Fruit fly (Drosophila melanogaster) whole organism, embryonic: ENCODE measurements around the gene CstF50.

Source experiments
- Awh ChIP-seq: fragments of 200-800 bp; sonication (Bioruptor generic); IDR thresholded peaks from 2 replicates; pipeline ENCODE4, ENCODE4 v1.3.6; 2022; ENCODE audit warnings: missing biosample characterization, missing genetic modification characterization
- B-H1 ChIP-seq: fragments of 200-800 bp; sonication (Bioruptor generic); IDR thresholded peaks from 3 replicates; pipeline ENCODE4 v1.3.6; 2022; ENCODE audit warnings: missing biosample characterization, missing genetic modification characterization
- CG10321 ChIP-seq: fragments of 200-800 bp; sonication (Bioruptor generic); IDR thresholded peaks from 2 replicates; pipeline ENCODE4 v1.3.6; 2022; ENCODE audit warnings: missing biosample characterization, missing genetic modification characterization
- CG11247 ChIP-seq: fragments of 200-800 bp; sonication (Bioruptor generic); IDR thresholded peaks from 2 replicates; pipeline ENCODE4 v1.3.6; 2022; ENCODE audit warnings: missing biosample characterization, missing genetic modification characterization
- CG12104 ChIP-seq: fragments of 200-800 bp; sonication (Bioruptor generic); optimal IDR thresholded peaks from 3 replicates; lab custom pipeline; 2016; ENCODE audit warnings: missing biosample characterization, missing genetic modification characterization
- CG13287 ChIP-seq: fragments of 200-800 bp; sonication (Bioruptor generic); IDR thresholded peaks from 2 replicates; pipeline ENCODE4 v1.3.6; 2022; ENCODE audit warnings: missing biosample characterization, missing genetic modification characterization; ENCODE audit not compliant: partially characterized antibody
- CG13894 ChIP-seq: fragments of 200-800 bp; sonication (Bioruptor generic); optimal IDR thresholded peaks from 3 replicates; lab custom pipeline; 2018; ENCODE audit warnings: missing biosample characterization, mild to moderate bottlenecking, missing genetic modification characterization, moderate library complexity
- CG15269 ChIP-seq: fragments of 200-800 bp; sonication (Bioruptor generic); optimal IDR thresholded peaks from 2 replicates; lab custom pipeline; 2018; ENCODE audit warnings: missing biosample characterization, mild to moderate bottlenecking, missing genetic modification characterization, moderate library complexity
- CG17912 ChIP-seq: fragments of 200-800 bp; sonication (Bioruptor generic); optimal IDR thresholded peaks from 2 replicates; lab custom pipeline; 2018; ENCODE audit warnings: missing biosample characterization, mild to moderate bottlenecking, missing genetic modification characterization
- CG3163 ChIP-seq: fragments of 200-800 bp; sonication (Bioruptor generic); optimal IDR thresholded peaks from 3 replicates; lab custom pipeline; 2016; ENCODE audit warnings: missing biosample characterization, missing genetic modification characterization
- CG33213 ChIP-seq: fragments of 200-800 bp; sonication (Bioruptor generic); optimal IDR thresholded peaks from 3 replicates; lab custom pipeline; 2016; ENCODE audit warnings: missing biosample characterization, missing genetic modification characterization
- CG6654 ChIP-seq: fragments of 200-800 bp; sonication (Bioruptor generic); optimal IDR thresholded peaks from 2 replicates; lab custom pipeline; 2017; ENCODE audit warnings: missing biosample characterization, mild to moderate bottlenecking, missing genetic modification characterization
- CG7271 ChIP-seq: fragments of 200-800 bp; sonication (Bioruptor generic); optimal IDR thresholded peaks from 2 replicates; lab custom pipeline; 2018; ENCODE audit warnings: missing biosample characterization, mild to moderate bottlenecking, missing genetic modification characterization, moderate library complexity
- CG7357 ChIP-seq: fragments of 200-800 bp; sonication (Bioruptor generic); IDR thresholded peaks from 3 replicates; pipeline ENCODE4 v1.3.6; 2022; ENCODE audit warnings: missing biosample characterization, missing genetic modification characterization
- CG8089 ChIP-seq: fragments of 200-800 bp; sonication (Bioruptor generic); optimal IDR thresholded peaks from 3 replicates; lab custom pipeline; 2016; ENCODE audit warnings: missing biosample characterization, missing genetic modification characterization
- Dfd ChIP-seq, 2 experiments: fragments of >200 bp; optimal IDR thresholded peaks; 2 replicates each; lab custom pipeline; 2017; ENCODE audit warnings: missing biosample characterization in 2 of 2, missing genetic modification characterization in 2 of 2
- Doc3 ChIP-seq: fragments of 200-800 bp; sonication (Bioruptor generic); IDR thresholded peaks from 3 replicates; pipeline ENCODE4 v1.3.6; 2022; ENCODE audit warnings: missing biosample characterization, missing genetic modification characterization; ENCODE audit not compliant: partially characterized antibody
- Dp ChIP-seq: fragments of 200-800 bp; sonication (Bioruptor generic); optimal IDR thresholded peaks from 2 replicates; lab custom pipeline; 2018; ENCODE audit warnings: missing biosample characterization, mild to moderate bottlenecking, missing genetic modification characterization, moderate library complexity
- ERR ChIP-seq: fragments of 200-800 bp; sonication (Bioruptor generic); optimal IDR thresholded peaks from 2 replicates; lab custom pipeline; 2016; ENCODE audit warnings: missing biosample characterization, missing genetic modification characterization
- Gug ChIP-seq: fragments of 200-800 bp; sonication (Bioruptor generic); IDR thresholded peaks from 4 replicates; pipeline ENCODE4 v1.3.6; 2022; ENCODE audit warnings: missing biosample characterization, missing genetic modification characterization
- HLH3B ChIP-seq: fragments of 200-800 bp; sonication (Bioruptor generic); IDR thresholded peaks from 2 replicates; pipeline ENCODE4 v1.3.6; 2022; ENCODE audit warnings: missing biosample characterization, missing genetic modification characterization
- Hmx ChIP-seq: fragments of 200-800 bp; sonication (Bioruptor generic); optimal IDR thresholded peaks from 2 replicates; lab custom pipeline; 2016; ENCODE audit warnings: missing biosample characterization, missing genetic modification characterization
- Hr51 ChIP-seq, 2 experiments: fragments of 200-800 bp; sonication (Bioruptor generic); optimal IDR thresholded peaks; 2 replicates in 1 of 2; 3 replicates in 1 of 2; lab custom pipeline; 2016 to 2018; ENCODE audit warnings: missing biosample characterization in 2 of 2, missing genetic modification characterization in 2 of 2, mild to moderate bottlenecking in 1 of 2, moderate library complexity in 1 of 2
- NK7.1 ChIP-seq: fragments of 200-800 bp; sonication (Bioruptor generic); optimal IDR thresholded peaks from 3 replicates; lab custom pipeline; 2016; ENCODE audit warnings: missing biosample characterization, missing genetic modification characterization
- Opbp ChIP-seq: fragments of 200-800 bp; sonication (Bioruptor generic); IDR thresholded peaks from 3 replicates; pipeline ENCODE4 v1.3.6; 2022; ENCODE audit warnings: missing biosample characterization, missing genetic modification characterization; ENCODE audit not compliant: partially characterized antibody
- Rfx ChIP-seq: fragments of 200-800 bp; sonication (Bioruptor generic); IDR thresholded peaks from 2 replicates; pipeline ENCODE4 v1.3.6; 2022; ENCODE audit warnings: missing biosample characterization, missing genetic modification characterization
- Six4 ChIP-seq: fragments of 200-800 bp; sonication (Bioruptor generic); optimal IDR thresholded peaks from 2 replicates; lab custom pipeline; 2016; ENCODE audit warnings: missing biosample characterization, missing genetic modification characterization
- Sry-δ ChIP-seq: fragments of 200-800 bp; sonication (Bioruptor generic); optimal IDR thresholded peaks from 2 replicates; lab custom pipeline; 2016; ENCODE audit warnings: missing biosample characterization, missing genetic modification characterization
- aop ChIP-seq: fragments of 200-800 bp; sonication (Bioruptor generic); IDR thresholded peaks from 2 replicates; pipeline ENCODE4 v1.3.6; 2022; ENCODE audit warnings: missing biosample characterization, missing genetic modification characterization
- bigmax ChIP-seq: fragments of 200-800 bp; sonication (Bioruptor generic); optimal IDR thresholded peaks from 2 replicates; lab custom pipeline; 2018; ENCODE audit warnings: missing biosample characterization, mild to moderate bottlenecking, missing genetic modification characterization
- crc ChIP-seq: fragments of 200-800 bp; sonication (Bioruptor generic); optimal IDR thresholded peaks from 2 replicates; lab custom pipeline; 2016; ENCODE audit warnings: missing biosample characterization, missing genetic modification characterization
- crol ChIP-seq: fragments of 200-800 bp; sonication (Bioruptor generic); IDR thresholded peaks from 2 replicates; pipeline ENCODE4 v1.3.6; 2022; ENCODE audit warnings: missing biosample characterization, missing genetic modification characterization
- esg ChIP-seq: fragments of 200-800 bp; sonication (Bioruptor generic); conservative IDR thresholded peaks from 2 replicates; pipeline ENCODE4 v1.3.6; 2022; ENCODE audit warnings: missing biosample characterization, missing genetic modification characterization
- fd3F ChIP-seq: fragments of 200-800 bp; sonication (Bioruptor generic); optimal IDR thresholded peaks from 2 replicates; lab custom pipeline; 2018; ENCODE audit warnings: missing biosample characterization, mild to moderate bottlenecking, missing genetic modification characterization, moderate library complexity
- gsb-n ChIP-seq: fragments of 200-800 bp; sonication (Bioruptor generic); optimal IDR thresholded peaks from 3 replicates; lab custom pipeline; 2018; ENCODE audit warnings: missing biosample characterization, mild to moderate bottlenecking, missing genetic modification characterization
- gt ChIP-seq: fragments of 200-800 bp; sonication (Bioruptor generic); IDR thresholded peaks from 2 replicates; pipeline ENCODE4 v1.3.6; 2022; ENCODE audit warnings: missing biosample characterization, missing genetic modification characterization
- ham ChIP-seq: fragments of 200-800 bp; sonication (Bioruptor generic); IDR thresholded peaks from 2 replicates; pipeline ENCODE4 v1.3.6; 2022; ENCODE audit warnings: missing biosample characterization, missing genetic modification characterization
- jigr1 ChIP-seq: fragments of 200-800 bp; sonication (Bioruptor generic); IDR thresholded peaks from 3 replicates; pipeline ENCODE4 v1.3.6; 2022; ENCODE audit warnings: missing biosample characterization, missing genetic modification characterization
- lola ChIP-seq, 3 experiments: fragments of >200 bp in 2 of 3; fragments of 200-800 bp in 1 of 3; sonication (Bioruptor generic) in 1 of 3; optimal IDR thresholded peaks; 2 replicates each; lab custom pipeline; 2017 to 2019; ENCODE audit warnings: missing biosample characterization in 3 of 3, missing genetic modification characterization in 3 of 3, mild to moderate bottlenecking in 1 of 3, moderate library complexity in 1 of 3
- oc ChIP-seq: fragments of 200-800 bp; sonication (Bioruptor generic); optimal IDR thresholded peaks from 2 replicates; lab custom pipeline; 2018; ENCODE audit warnings: missing biosample characterization, mild to moderate bottlenecking, missing genetic modification characterization, moderate library complexity
- onecut ChIP-seq: fragments of 200-800 bp; sonication (Bioruptor generic); IDR thresholded peaks from 2 replicates; pipeline ENCODE4 v1.3.6; 2022; ENCODE audit warnings: missing biosample characterization, missing genetic modification characterization
- pnt ChIP-seq: fragments of 200-800 bp; sonication (Bioruptor generic); optimal IDR thresholded peaks from 3 replicates; lab custom pipeline; 2016; ENCODE audit warnings: missing biosample characterization, missing genetic modification characterization
- sd ChIP-seq: fragments of 200-800 bp; sonication (Bioruptor generic); optimal IDR thresholded peaks from 3 replicates; lab custom pipeline; 2018; ENCODE audit warnings: missing biosample characterization, mild to moderate bottlenecking, missing genetic modification characterization, moderate library complexity
- trem ChIP-seq: fragments of 200-800 bp; optimal IDR thresholded peaks from 3 replicates; lab custom pipeline; 2019; ENCODE audit warnings: missing biosample characterization, mild to moderate bottlenecking, missing genetic modification characterization, moderate library complexity

CstF50 gene

dm6 chr3R:31747429-31748048 lies 10.8 kb upstream of the CstF50 start, which contains the start of the genes nero and CG1910 (continued):
- TF ChIP-seq NK7.1 (GFP tag; lab: Kevin White, UChicago) (no peak), Dp (peak; percentile 54), pnt (GFP tag; lab: Kevin White, UChicago) (no peak), Dfd (GFP tag; optimal IDR thresholded peaks at IDR 0.05; lab: Kevin White, UChicago) (no peak), gsb-n (no peak), ham (GFP tag; lab: Robert Waterston, UW) (no peak), jigr1 (no peak), CG3163 (no peak), onecut (GFP tag; lab: Robert Waterston, UW) (peak; percentile 58), CG13287 (GFP tag; lab: Robert Waterston, UW) (no peak), gt (no peak), Rfx (no peak), lola (GFP tag; optimal IDR thresholded peaks at IDR 0.05; lab: Kevin White, UChicago) (no peak), bigmax (GFP tag; lab: Kevin White, UChicago) (peak; percentile 60), oc (tag; lab: Kevin White, UChicago) (no peak), CG13894 (tag; lab: Kevin White, UChicago) (peak; percentile 8), trem (tag; lab: Kevin White, UChicago) (peak; percentile 99), sd (tag; lab: Kevin White, UChicago) (no peak), CG8089 (GFP tag; lab: Kevin White, UChicago) (peak; percentile 2), esg (GFP tag; lab: Robert Waterston, UW) (no peak), CG6654 (GFP tag; lab: Kevin White, UChicago) (no peak), HLH3B (GFP tag; lab: Robert Waterston, UW) (no peak), CG10321 (GFP tag; lab: Robert Waterston, UW) (no peak), CG12104 (GFP tag; lab: Kevin White, UChicago) (no peak), Hr51 (GFP tag; optimal IDR thresholded peaks at IDR 0.05; lab: Kevin White, UChicago) (no peak), CG11247 (GFP tag; lab: Robert Waterston, UW) (no peak), CG7271 (tag; lab: Kevin White, UChicago) (peak; percentile 48), crol (no peak), crc (no peak), B-H1 (no peak), fd3F (GFP tag; lab: Kevin White, UChicago) (no peak), Gug (GFP tag; lab: Robert Waterston, UW) (no peak), Opbp (no peak), Six4 (no peak), Doc3 (GFP tag; lab: Robert Waterston, UW) (no peak), CG33213 (GFP tag; lab: Kevin White, UChicago) (peak; percentile 42), CG7357 (GFP tag; lab: Robert Waterston, UW) (0 out of 3 replicates have a peak, but pooled peaks have one; percentile 23), ERR (GFP tag; lab: Kevin White, UChicago) (peak; percentile 46), Hmx (GFP tag; lab: Kevin White, UChicago) (no peak), CG15269 (tag; lab: Kevin White, UChicago) (no peak), aop (GFP tag; lab: Robert Waterston, UW) (no peak), Sry-δ (GFP tag; lab: Kevin White, UChicago) (peak; percentile 86), Awh (no peak), CG17912 (no peak)
